Worm (Caenorhabditis elegans): ENCODE data around the gene Y45F10B.13.
"Not testable (repeated sequence)": the region's sequence is repeated elsewhere in the genome, so short reads cannot be mapped to it uniquely, and the experiment has no call there.

DNA sequence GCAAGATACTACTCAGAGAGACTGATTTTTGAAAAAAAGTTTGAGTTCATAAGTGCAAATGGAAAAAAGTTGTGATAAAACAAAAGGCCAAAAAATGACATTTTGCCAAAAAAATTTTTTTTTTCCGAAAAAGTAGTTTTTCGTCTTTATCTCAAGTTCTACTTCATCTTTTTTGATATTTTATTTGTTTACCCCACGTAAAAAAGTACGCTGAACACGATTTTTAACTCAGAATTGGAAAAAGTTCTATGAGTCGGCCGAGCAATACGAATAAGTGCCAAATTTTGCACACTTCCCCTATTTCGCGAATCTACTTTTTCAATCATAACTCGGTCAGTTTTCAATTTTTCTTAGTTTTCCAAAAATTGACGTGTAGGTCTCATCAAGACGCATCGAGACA lies 17.4 kb upstream of the Y45F10B.13 start, which contains the start of gene sru-16:
- not testable (repeated sequence) for TF ChIP-seq dao-5, him-1, W03F9.2 (tag; optimal IDR thresholded peaks at IDR 0.05)
